Worm (Caenorhabditis elegans) whole organism, mixed stage, embryonic: ENCODE measurements around the gene Y67D8B.3.

ENCODE experiments used
- lin-13 ChIP-seq: fragments of 150-350 bp; optimal IDR thresholded peaks from 2 replicates; lab custom pipeline; 2014; ENCODE audit warnings: missing biosample characterization, missing genetic modification characterization
- nhr-28 ChIP-seq: fragments of 150-350 bp; optimal IDR thresholded peaks from 2 replicates; lab custom pipeline; 2014; ENCODE audit warnings: missing biosample characterization, missing genetic modification characterization
- nhr-76 ChIP-seq: sonication (generic microtip); optimal IDR thresholded peaks from 2 replicates; lab custom pipeline; 2017; ENCODE audit warnings: missing biosample characterization, missing genetic modification characterization

DNA sequence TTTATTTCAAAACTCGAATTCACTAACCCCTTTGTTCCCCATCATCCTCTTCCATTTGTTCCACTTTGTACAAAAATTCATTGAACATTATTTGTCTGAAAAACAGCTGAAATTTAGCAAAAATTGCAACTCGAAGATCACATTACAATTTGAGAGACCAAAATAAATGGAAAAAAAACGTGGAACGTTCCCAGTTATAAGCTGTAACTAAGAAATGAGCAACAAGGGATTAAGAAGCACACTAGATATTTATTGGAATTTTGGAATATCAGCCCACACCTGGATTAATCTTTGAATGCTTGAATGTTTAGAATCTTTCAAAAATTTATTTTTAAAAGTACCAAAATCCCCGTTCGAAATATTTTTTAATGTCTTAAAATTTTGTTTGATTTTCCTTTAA is 10.5 kb downstream of the Y67D8B.3 start, which contains the start of gene Y67D8B.2:
- TF ChIP-seq lin-13 (tag; lab: Kevin White, UChicago) (no peak), nhr-76 (tag; lab: Kevin White, UChicago) (no peak), nhr-28 (no peak)
